Worm (Caenorhabditis elegans) whole organism, mixed stage, embryonic: ENCODE measurements around the gene gtf-2H2C.
"Not testable (repeated sequence)": the region's sequence is repeated elsewhere in the genome, so short reads cannot be mapped to it uniquely, and the experiment has no call there.

Experiments used
- bed-3 ChIP-seq: fragments of 200-800 bp; sonication (Bioruptor generic); optimal IDR thresholded peaks from 3 replicates; lab custom pipeline; 2018; ENCODE audit warnings: mild to moderate bottlenecking, missing genetic modification characterization, moderate library complexity, missing compliant biosample characterization
- blmp-1 ChIP-seq: fragments of 150-350 bp; optimal IDR thresholded peaks from 2 replicates; lab custom pipeline; 2014; ENCODE audit warnings: missing biosample characterization, missing genetic modification characterization
- ceh-39 ChIP-seq: fragments of 150-350 bp; optimal IDR thresholded peaks from 2 replicates; lab custom pipeline; 2014; ENCODE audit warnings: missing biosample characterization, missing genetic modification characterization
- ceh-43 ChIP-seq: fragments of 200-800 bp; sonication (Bioruptor generic); optimal IDR thresholded peaks from 2 replicates; lab custom pipeline; 2018; ENCODE audit warnings: mild to moderate bottlenecking, missing genetic modification characterization, moderate library complexity, missing compliant biosample characterization
- ceh-83 ChIP-seq: fragments of 200-800 bp; sonication (Bioruptor generic); optimal IDR thresholded peaks from 2 replicates; lab custom pipeline; 2018; ENCODE audit warnings: mild to moderate bottlenecking, missing genetic modification characterization, missing compliant biosample characterization
- ces-1 ChIP-seq: fragments of 150-350 bp; optimal IDR thresholded peaks from 2 replicates; lab custom pipeline; 2014; ENCODE audit warnings: missing biosample characterization, missing genetic modification reagents, missing genetic modification characterization
- drap-1 ChIP-seq: fragments of 200-800 bp; sonication (Bioruptor generic); optimal IDR thresholded peaks from 3 replicates; lab custom pipeline; 2018; ENCODE audit warnings: mild to moderate bottlenecking, missing genetic modification characterization, missing compliant biosample characterization
- elt-1 ChIP-seq: sonication (generic microtip); optimal IDR thresholded peaks from 2 replicates; lab custom pipeline; 2017; ENCODE audit warnings: missing genetic modification characterization, mild to moderate bottlenecking, missing compliant biosample characterization, antibody characterized with exemption, moderate library complexity, borderline replicate concordance; ENCODE audit not compliant: insufficient read depth
- elt-3 ChIP-seq: fragments of 150-350 bp; optimal IDR thresholded peaks from 2 replicates; lab custom pipeline; 2014; ENCODE audit warnings: missing biosample characterization, missing genetic modification characterization
- flh-1 ChIP-seq: fragments of 200-800 bp; sonication (Bioruptor generic); optimal IDR thresholded peaks from 2 replicates; lab custom pipeline; 2018; ENCODE audit warnings: mild to moderate bottlenecking, missing genetic modification characterization, moderate library complexity, missing compliant biosample characterization
- hlh-1 ChIP-seq: fragments of 150-350 bp; optimal IDR thresholded peaks from 2 replicates; lab custom pipeline; 2014; ENCODE audit warnings: missing biosample characterization, missing genetic modification reagents, missing genetic modification characterization
- lin-32 ChIP-seq: fragments of 200-800 bp; sonication (Bioruptor generic); optimal IDR thresholded peaks from 2 replicates; lab custom pipeline; 2018; ENCODE audit warnings: mild to moderate bottlenecking, missing genetic modification characterization, missing compliant biosample characterization
- lsy-2 ChIP-seq: fragments of 150-350 bp; optimal IDR thresholded peaks from 2 replicates; lab custom pipeline; 2014; ENCODE audit warnings: missing biosample characterization, missing genetic modification characterization
- mab-5 ChIP-seq: fragments of 150-350 bp; optimal IDR thresholded peaks from 2 replicates; lab custom pipeline; 2014; ENCODE audit warnings: missing biosample characterization, missing genetic modification characterization
- mep-1 ChIP-seq: fragments of 150-350 bp; optimal IDR thresholded peaks from 2 replicates; lab custom pipeline; 2017; ENCODE audit warnings: missing biosample characterization, missing genetic modification reagents, missing genetic modification characterization, inconsistent platforms
- mls-2 ChIP-seq: sonication (generic microtip); optimal IDR thresholded peaks from 2 replicates; lab custom pipeline; 2016; ENCODE audit warnings: mild to moderate bottlenecking, missing genetic modification characterization, moderate library complexity, missing compliant biosample characterization
- nhr-12 ChIP-seq: fragments of 150-350 bp; optimal IDR thresholded peaks from 2 replicates; lab custom pipeline; 2014; ENCODE audit warnings: missing biosample characterization, missing genetic modification characterization
- nhr-2 ChIP-seq: fragments of 150-350 bp; optimal IDR thresholded peaks from 2 replicates; lab custom pipeline; 2014; ENCODE audit warnings: missing biosample characterization, missing genetic modification characterization
- nhr-28 ChIP-seq: fragments of 150-350 bp; optimal IDR thresholded peaks from 2 replicates; lab custom pipeline; 2014; ENCODE audit warnings: missing biosample characterization, missing genetic modification characterization
- nhr-76 ChIP-seq: sonication (generic microtip); optimal IDR thresholded peaks from 2 replicates; lab custom pipeline; 2017; ENCODE audit warnings: missing biosample characterization, missing genetic modification characterization
- pha-4 ChIP-seq: fragments of 150-350 bp; optimal IDR thresholded peaks from 2 replicates; lab custom pipeline; 2018; ENCODE audit warnings: missing biosample characterization, missing genetic modification reagents, missing genetic modification characterization
- snpc-4 ChIP-seq: fragments of 150-350 bp; optimal IDR thresholded peaks from 2 replicates; lab custom pipeline; 2014; ENCODE audit warnings: missing biosample characterization, missing genetic modification characterization
- sptf-1 ChIP-seq: sonication (generic microtip); optimal IDR thresholded peaks from 2 replicates; lab custom pipeline; 2017; ENCODE audit warnings: mild to moderate bottlenecking, missing genetic modification characterization, moderate library complexity, missing compliant biosample characterization
- tbx-8 ChIP-seq: fragments of 200-800 bp; sonication (Bioruptor generic); optimal IDR thresholded peaks from 2 replicates; lab custom pipeline; 2018; ENCODE audit warnings: mild to moderate bottlenecking, missing genetic modification characterization, moderate library complexity, missing compliant biosample characterization
- unc-120 ChIP-seq: sonication (generic microtip); optimal IDR thresholded peaks from 2 replicates; lab custom pipeline; 2017; ENCODE audit warnings: missing genetic modification characterization, missing compliant biosample characterization; ENCODE audit not compliant: poor library complexity, severe bottlenecking
- unc-39 ChIP-seq: fragments of 150-350 bp; optimal IDR thresholded peaks from 2 replicates; lab custom pipeline; 2014; ENCODE audit warnings: missing biosample characterization, missing genetic modification characterization
- unc-62 ChIP-seq: fragments of 150-350 bp; optimal IDR thresholded peaks from 2 replicates; lab custom pipeline; 2014; ENCODE audit warnings: missing biosample characterization, missing genetic modification reagents, missing genetic modification characterization
- zip-8 ChIP-seq: fragments of 150-350 bp; optimal IDR thresholded peaks from 2 replicates; lab custom pipeline; 2014; ENCODE audit warnings: missing biosample characterization, missing genetic modification characterization
- ztf-11 ChIP-seq: fragments of 150-350 bp; optimal IDR thresholded peaks from 2 replicates; lab custom pipeline; 2014; ENCODE audit warnings: missing biosample characterization, missing genetic modification characterization

Gene gtf-2H2C

DNA sequence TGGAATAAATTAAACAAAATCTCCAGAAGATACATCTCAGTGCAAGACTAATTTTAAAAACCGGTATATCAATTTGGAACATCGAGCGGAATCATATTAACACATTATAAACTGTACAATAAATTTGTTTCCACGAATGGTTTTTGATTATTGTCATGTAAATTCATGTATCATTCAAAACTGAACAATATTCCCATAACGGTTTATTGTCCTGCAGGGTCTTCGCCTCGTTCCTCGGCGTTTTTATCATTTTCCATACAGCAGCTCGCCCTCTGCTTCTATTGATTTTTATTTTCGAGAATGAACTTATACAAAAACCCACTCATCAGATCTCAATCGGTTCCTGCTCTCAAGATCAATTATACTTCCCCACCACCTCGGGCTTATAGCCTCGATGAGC, 31.6 kb downstream of the gtf-2H2C start, which contains the start of gene T16G12.8:
TSS of gene T16G12.8 (plus strand) at position 301 of the 400 bp plus-strand sequence.
- TF ChIP-seq nhr-12 (tag; lab: Kevin White, UChicago) (no peak), snpc-4 (tag; lab: Kevin White, UChicago) (no peak), ceh-83 (GFP tag; lab: Kevin White, UChicago) (no peak), hlh-1 (tag; lab: Kevin White, UChicago) (no peak), ces-1 (GFP tag; lab: Kevin White, UChicago) (no peak), unc-39 (tag; lab: Kevin White, UChicago) (no peak), mep-1 (tag; lab: Kevin White, UChicago) (no peak), flh-1 (no peak), unc-120 (tag; lab: Kevin White, UChicago) (no peak), ztf-11 (no peak), tbx-8 (no peak), elt-3 (no peak)

DNA sequence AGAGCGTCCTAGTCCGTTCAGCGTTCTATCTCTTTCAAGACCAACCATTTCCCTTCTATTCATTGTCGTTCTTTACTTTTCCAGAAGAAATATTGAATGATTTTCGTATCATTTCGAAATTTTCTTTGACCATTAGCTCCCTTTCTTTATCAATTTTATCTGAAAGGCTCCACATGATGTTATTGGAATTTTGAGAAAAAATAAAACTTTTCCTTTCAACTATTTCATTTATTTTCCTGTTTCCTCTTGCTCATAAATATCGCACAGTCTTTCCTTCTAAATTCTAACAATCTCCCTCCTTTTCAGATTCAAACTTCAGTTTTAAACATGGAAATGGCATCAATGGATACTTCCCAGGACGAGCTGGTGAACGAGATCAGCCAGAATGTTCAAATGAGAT, 33.1 kb downstream of the gtf-2H2C start, which contains the start of gene T16G12.4:
TSS of gene T16G12.4 (plus strand) at position 301 of the 400 bp plus-strand sequence.
- no peak for TF ChIP-seq nhr-2 (tag; lab: Kevin White, UChicago)
- no peak for TF ChIP-seq drap-1
- TF ChIP-seq unc-62 (GFP tag; lab: Kevin White, UChicago) = no peak
- no peak for TF ChIP-seq pha-4 (tag; lab: Kevin White, UChicago)
- TF ChIP-seq nhr-12 (tag; lab: Kevin White, UChicago) = no peak
- TF ChIP-seq ceh-39 (tag; lab: Kevin White, UChicago) = no peak
- TF ChIP-seq, all 35 proteins: peak for 0

DNA sequence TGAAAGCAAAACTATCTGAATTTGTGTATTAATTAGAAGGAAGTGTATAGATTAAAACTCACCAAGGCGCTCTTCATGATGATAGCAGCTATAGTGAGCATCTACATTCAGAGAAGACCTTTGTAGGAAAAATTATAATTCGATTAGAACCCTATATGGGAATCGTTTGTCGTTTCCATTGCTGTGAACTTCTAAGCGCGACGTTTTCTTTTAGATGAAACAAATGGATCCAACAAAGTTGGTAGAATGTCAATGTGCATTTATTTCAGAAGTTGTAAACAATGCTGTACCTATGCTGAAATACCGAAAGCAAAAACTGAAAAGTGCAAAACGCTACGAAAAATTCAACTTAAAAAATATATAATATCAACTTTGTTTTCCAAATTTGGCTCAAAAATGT, 34.6 kb downstream of the gtf-2H2C start, which contains the start of gene T16G12.10:
TSS of gene T16G12.10 (minus strand) at position 101 of the 400 bp plus-strand sequence.
- no peak for TF ChIP-seq ceh-83 (GFP tag; lab: Kevin White, UChicago)
- TF ChIP-seq nhr-28 (tag; lab: Kevin White, UChicago) = no peak
- TF ChIP-seq ceh-43 (GFP tag; lab: Kevin White, UChicago) = no peak
- TF ChIP-seq ceh-39 (tag; lab: Kevin White, UChicago) = no peak
- no peak for TF ChIP-seq elt-1 (tag; lab: Kevin White, UChicago)
- TF ChIP-seq lsy-2 (tag; lab: Kevin White, UChicago) = no peak
- no peak for TF ChIP-seq mep-1 (tag; lab: Kevin White, UChicago)
- no peak for TF ChIP-seq bed-3 (GFP tag; lab: Kevin White, UChicago)
- no peak for TF ChIP-seq sptf-1 (tag; lab: Kevin White, UChicago)
- TF ChIP-seq mab-5 (tag; lab: Kevin White, UChicago) = no peak
- no peak for TF ChIP-seq zip-8
- no peak for TF ChIP-seq unc-39 (tag; lab: Kevin White, UChicago)
- no peak for TF ChIP-seq lin-32

DNA sequence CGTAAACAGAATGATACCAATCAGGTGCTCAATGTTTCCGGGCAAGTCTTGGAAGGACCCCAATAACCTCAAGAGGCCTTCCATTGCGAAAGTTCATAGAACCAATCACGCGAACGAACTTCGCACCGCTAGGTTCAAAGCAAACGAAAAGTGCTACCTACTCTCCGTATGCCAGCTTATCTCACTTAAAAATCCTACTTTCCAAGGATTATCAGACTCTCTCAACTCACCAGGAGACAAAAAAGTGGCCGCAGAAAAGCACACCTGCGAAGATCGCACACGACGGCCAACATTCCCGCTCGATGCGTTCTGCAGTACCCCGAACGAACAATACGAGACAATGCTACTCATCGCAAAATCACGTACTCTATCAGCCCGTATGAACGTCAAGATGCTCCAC, 37.3 kb downstream of the gtf-2H2C start, which contains the start of gene T16G12.12:
TSS of gene T16G12.12 (plus strand) at position 301 of the 400 bp plus-strand sequence.
- TF ChIP-seq mls-2, elt-1, nhr-76 (tag; lab: Kevin White, UChicago): not testable (repeated sequence)

DNA sequence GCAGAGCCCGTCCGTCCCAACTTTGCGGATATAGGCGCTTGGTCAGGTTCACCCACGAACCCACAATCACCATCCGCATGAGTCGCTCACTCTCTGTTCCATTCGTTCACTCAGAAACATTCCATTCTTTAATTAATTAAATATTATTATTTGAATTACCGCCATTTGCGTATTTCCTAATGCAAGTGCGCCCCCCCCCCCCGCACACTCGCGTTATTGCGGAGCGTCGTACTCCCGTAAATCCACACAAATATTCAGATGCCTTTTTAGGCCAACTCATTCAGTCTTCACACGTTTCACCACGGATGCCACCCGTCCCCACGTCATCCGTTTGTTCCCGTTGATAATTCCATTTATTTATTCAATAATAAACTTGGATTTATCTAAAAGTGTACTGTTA, 40.3 kb downstream of the gtf-2H2C start, which contains the start of gene T16G12.3:
TSS of gene T16G12.3 (plus strand) at position 301 of the 400 bp plus-strand sequence.
- TF ChIP-seq tbx-8; lsy-2 (tag; lab: Kevin White, UChicago); zip-8: not testable (repeated sequence)

DNA sequence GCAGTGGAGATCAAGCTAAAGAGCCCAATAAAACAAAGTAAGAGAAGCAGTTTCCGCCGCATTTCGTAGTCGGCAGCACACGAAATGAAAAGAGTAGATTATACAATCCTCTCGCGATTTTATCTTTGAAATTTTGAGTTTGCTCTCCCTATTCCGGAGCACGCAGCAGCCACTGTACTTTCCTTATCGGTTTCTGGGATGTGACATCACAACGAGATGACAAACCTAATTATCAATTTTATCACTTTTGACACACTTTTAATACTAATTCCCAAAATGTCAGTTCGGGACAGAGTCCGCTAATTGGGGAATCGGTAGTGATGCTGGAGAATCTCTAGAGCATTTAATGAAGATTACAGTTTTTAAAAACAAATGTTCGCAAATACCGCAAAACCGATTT, 40.9 kb downstream of the gtf-2H2C start, which contains the start of gene T16G12.1:
TSS of gene T16G12.1 (minus strand) at position 176 of the 400 bp plus-strand sequence.
- no peak for TF ChIP-seq mab-5 (tag; lab: Kevin White, UChicago)
- TF ChIP-seq ceh-43 (GFP tag; lab: Kevin White, UChicago) = no peak
- no peak for TF ChIP-seq ceh-39 (tag; lab: Kevin White, UChicago)
- TF ChIP-seq lsy-2 (tag; lab: Kevin White, UChicago) = no peak
- no peak for TF ChIP-seq nhr-12 (tag; lab: Kevin White, UChicago)
- TF ChIP-seq blmp-1 (tag; lab: Kevin White, UChicago) = no peak
- TF ChIP-seq drap-1 = no peak
